Fruit fly (Drosophila melanogaster): ENCODE measurements around the gene CG10877.

CG10877 gene

dm6 chr3R:20594194-20595144, 30.6 kb upstream of the CG10877 start (continued):
- TF ChIP-seq Sox100B (GFP tag; optimal IDR thresholded peaks at IDR 0.05) (peak; percentile 97), ERR (GFP tag; optimal IDR thresholded peaks at IDR 0.05) (no peak), da (GFP tag; optimal IDR thresholded peaks at IDR 0.05) (peak; percentile 47), unc-4 (GFP tag; IDR thresholded peaks at IDR 0.05; ENCODE audit: partially characterized antibody) (no peak), grn (GFP tag; optimal IDR thresholded peaks at IDR 0.05) (no peak), al (GFP tag; IDR thresholded peaks at IDR 0.05) (peak; percentile 43; the same call in 1 of the 2 replicates), kay (GFP tag; optimal IDR thresholded peaks at IDR 0.05) (peak; percentile 43), Scr (GFP tag; IDR thresholded peaks at IDR 0.05; ENCODE audit: partially characterized antibody) (no peak), zfh1 (GFP tag; IDR thresholded peaks at IDR 0.05) (peak; percentile 80), Taf1 (GFP tag; IDR thresholded peaks at IDR 0.05) (no peak), pita (GFP tag; optimal IDR thresholded peaks at IDR 0.05) (no peak), Six4 (GFP tag; optimal IDR thresholded peaks at IDR 0.05) (peak; percentile 91), CG2889 (GFP tag; IDR thresholded peaks at IDR 0.05) (peak; percentile 53; the same call in 1 of the 3 replicates), NfI (GFP tag; optimal IDR thresholded peaks at IDR 0.05) (peak; percentile 59), Mrtf (GFP tag; IDR thresholded peaks at IDR 0.05) (peak; percentile 56; the same call in 1 of the 3 replicates), CG42726 (GFP tag; IDR thresholded peaks at IDR 0.05; ENCODE audit: partially characterized antibody) (no peak), repo (GFP tag; optimal IDR thresholded peaks at IDR 0.05) (no peak), az2 (GFP tag; optimal IDR thresholded peaks at IDR 0.05) (peak; percentile 84), Stat92E (GFP tag; optimal IDR thresholded peaks at IDR 0.05) (peak in 1 of 3 experiments; percentile 88), GATAe (GFP tag; conservative IDR thresholded peaks at IDR 0.05) (no peak; the same call in 1 of the 2 replicates), CG10321 (GFP tag; IDR thresholded peaks at IDR 0.05) (no peak), CG18011 (GFP tag; optimal IDR thresholded peaks at IDR 0.05) (peak; percentile 47), emc (GFP tag; optimal IDR thresholded peaks at IDR 0.05) (no peak), lab (GFP tag; optimal IDR thresholded peaks at IDR 0.05) (peak; percentile 87), CG14965 (GFP tag; optimal IDR thresholded peaks at IDR 0.05; ENCODE audit: borderline replicate concordance) (no peak), Adf1 (GFP tag; IDR thresholded peaks at IDR 0.05) (no peak; the same call in 1 of the 2 replicates), sna (GFP tag; IDR thresholded peaks at IDR 0.05; ENCODE audit: partially characterized antibody) (no peak), sima (GFP tag; optimal IDR thresholded peaks at IDR 0.05) (no peak), Max (GFP tag; optimal IDR thresholded peaks at IDR 0.05) (peak; percentile 79), CG16813 (GFP tag; IDR thresholded peaks at IDR 0.05; ENCODE audit: partially characterized antibody) (no peak), Ets97D (GFP tag; optimal IDR thresholded peaks at IDR 0.05) (peak; percentile 29), CG31224 (GFP tag; IDR thresholded peaks at IDR 0.05) (peak; percentile 38; the same call in 1 of the 2 replicates), CG2129 (GFP tag; IDR thresholded peaks at IDR 0.05; ENCODE audit: partially characterized antibody) (no peak), CG9797 (GFP tag; optimal IDR thresholded peaks at IDR 0.05) (no peak), CG4617 (GFP tag; optimal IDR thresholded peaks at IDR 0.05; ENCODE audit: borderline replicate concordance) (peak; percentile 43), Antp (GFP tag; optimal IDR thresholded peaks at IDR 0.05) (no peak), hth (optimal IDR thresholded peaks at IDR 0.05) (no peak), CG11696 (GFP tag; IDR thresholded peaks at IDR 0.05) (0 out of 2 replicates have a peak, but pooled peaks have one; percentile 23), bab2 (GFP tag; optimal IDR thresholded peaks at IDR 0.05) (peak; percentile 30), CG10366 (GFP tag; IDR thresholded peaks at IDR 0.05) (peak; percentile 71), CG4282 (GFP tag; optimal IDR thresholded peaks at IDR 0.05) (no peak), CG15011 (GFP tag; optimal IDR thresholded peaks at IDR 0.05) (peak; percentile 72), jigr1 (GFP tag; IDR thresholded peaks at IDR 0.05) (peak; percentile 59; the same call in 1 of the 3 replicates), sim (GFP tag; IDR thresholded peaks at IDR 0.05) (peak; percentile 79), Sin3A (optimal IDR thresholded peaks at IDR 0.05) (no peak), fd96Cb (tag; optimal IDR thresholded peaks at IDR 0.05) (peak; percentile 96), CG13424 (tag; optimal IDR thresholded peaks at IDR 0.05) (peak; percentile 93), CG32767 (GFP tag; IDR thresholded peaks at IDR 0.05) (peak; percentile 81), usp (GFP tag; optimal IDR thresholded peaks at IDR 0.05) (no peak)
